Fruit fly (Drosophila melanogaster) Kc167 (cell line): ENCODE results near the gene CG33108.

ENCODE experiments used
- Myc ChIP-seq: fragments of >200 bp; optimal IDR thresholded peaks from 2 replicates; lab custom pipeline; 2017; ENCODE audit warnings: missing external identifiers
- Sin3A ChIP-seq: fragments of >200 bp; optimal IDR thresholded peaks from 2 replicates; lab custom pipeline; 2018; ENCODE audit warnings: missing external identifiers
- h ChIP-seq: fragments of >200 bp; optimal IDR thresholded peaks from 3 replicates; lab custom pipeline; 2018; ENCODE audit warnings: missing external identifiers
- insv ChIP-seq: fragments of >200 bp; optimal IDR thresholded peaks from 3 replicates; lab custom pipeline; 2018; ENCODE audit warnings: missing external identifiers
- psq ChIP-seq: fragments of >200 bp; optimal IDR thresholded peaks from 2 replicates; lab custom pipeline; 2017; ENCODE audit warnings: missing external identifiers
- ttk ChIP-seq: sonication (Bioruptor generic); optimal IDR thresholded peaks from 2 replicates; lab custom pipeline; 2017; ENCODE audit warnings: missing external identifiers

Gene CG33108

DNA sequence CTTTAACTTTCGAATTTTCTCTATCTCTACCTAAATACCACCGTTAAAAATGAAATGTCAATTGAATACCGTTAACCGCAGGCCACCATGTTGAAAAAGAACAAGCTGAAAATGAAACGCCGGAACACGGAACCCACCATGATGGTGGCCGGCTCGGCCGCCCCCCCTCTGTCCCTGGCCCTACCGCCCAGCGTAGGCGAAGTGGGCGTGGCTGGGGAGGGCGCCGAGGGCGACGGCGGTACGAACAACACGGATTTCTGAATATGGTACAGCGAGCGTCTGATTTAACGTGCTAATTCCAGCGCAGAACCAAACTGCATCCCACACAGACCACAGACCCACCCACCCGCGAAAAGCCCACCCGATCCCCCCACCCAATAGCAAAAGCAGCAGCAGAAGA, 13.8 kb upstream of the CG33108 start:
- TF ChIP-seq Sin3A (no peak), ttk (lab: Kevin White, UChicago) (no peak), psq (lab: Kevin White, UChicago) (no peak), Myc (lab: Kevin White, UChicago) (no peak), insv (lab: Kevin White, UChicago) (no peak), h (no peak)

dm6 chr3R:23986479-23986930, 9.0 kb upstream of the CG33108 start, which contains the start of the genes CG13603 and CG5902:
TSS of gene CG13603 (minus strand) at chr3R:23986569.
TSS of gene CG5902 (plus strand) at chr3R:23986642.
- TF ChIP-seq insv (lab: Kevin White, UChicago) (no peak), ttk (lab: Kevin White, UChicago) (no peak), psq (lab: Kevin White, UChicago) (no peak), Myc (lab: Kevin White, UChicago) (no peak), Sin3A (no peak), h (no peak)

DNA sequence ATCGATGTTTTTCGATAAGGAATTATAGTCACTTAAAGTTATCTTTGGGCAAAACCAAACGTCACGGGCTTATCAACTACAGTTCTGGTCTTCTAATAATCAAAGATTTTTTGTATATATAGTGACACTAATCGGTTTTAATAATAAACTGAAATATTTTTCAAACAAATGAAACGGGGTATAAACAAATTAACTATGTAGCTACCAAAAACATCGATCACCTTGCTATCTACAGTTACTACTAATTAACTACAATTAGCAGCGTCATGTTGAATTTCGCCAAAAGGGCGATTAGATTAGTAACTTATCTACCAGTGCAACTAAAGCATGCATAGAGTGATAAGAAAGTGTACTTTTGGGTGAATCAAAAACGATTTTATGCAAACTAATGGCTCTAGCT, 4.1 kb upstream of the CG33108 start:
- no peak for TF ChIP-seq Myc (lab: Kevin White, UChicago)
- no peak for TF ChIP-seq insv (lab: Kevin White, UChicago)
- TF ChIP-seq Sin3A, result no peak
- no peak for TF ChIP-seq ttk (lab: Kevin White, UChicago)
- TF ChIP-seq psq (lab: Kevin White, UChicago), result no peak
- no peak for TF ChIP-seq h

DNA sequence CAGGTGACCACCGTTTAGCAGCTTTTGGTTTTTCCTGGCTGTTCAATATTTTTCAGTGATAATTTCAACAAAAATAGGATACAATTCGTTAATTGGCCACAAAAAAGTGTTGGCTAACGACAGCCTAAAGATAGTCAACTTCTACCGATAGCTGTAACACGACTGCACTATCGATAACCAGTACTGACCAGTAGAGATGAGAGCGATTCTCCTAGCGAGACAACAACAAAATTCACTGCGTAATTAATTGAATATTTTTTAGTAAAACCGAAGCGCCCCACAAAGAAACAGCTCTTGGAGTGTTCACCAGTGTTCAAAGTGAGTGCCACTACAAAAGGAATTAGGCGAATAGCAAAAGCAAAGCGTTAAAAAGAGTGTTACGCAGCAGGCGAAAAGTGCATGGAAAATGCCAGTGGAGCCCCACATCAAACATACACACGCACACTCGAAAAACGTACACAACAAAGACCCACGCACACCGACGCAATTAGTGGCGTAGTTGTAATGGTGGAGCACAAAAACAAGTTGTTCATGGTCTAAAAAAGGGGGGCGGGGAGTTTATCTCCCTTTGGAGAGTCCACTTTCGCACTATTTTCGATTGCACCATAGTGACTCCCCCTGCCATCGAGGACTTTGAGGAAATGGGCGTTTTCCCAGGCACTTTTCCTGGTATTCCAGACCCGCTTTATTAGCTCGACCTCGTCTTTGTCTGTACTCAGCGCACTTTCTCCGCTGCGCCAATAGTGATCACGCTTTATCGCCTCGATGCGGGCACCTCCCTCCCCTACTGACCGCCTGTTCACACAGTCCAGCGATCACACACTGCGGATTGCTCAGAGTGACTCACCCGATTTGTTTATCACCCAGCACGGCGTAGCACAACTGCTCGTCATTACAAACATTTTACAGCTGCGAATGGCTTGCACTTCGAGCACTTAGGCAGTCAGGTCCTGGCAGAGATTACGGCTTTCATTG, 2.3 kb upstream of the CG33108 start, which contains the start of the genes Epp and Rab7:
Gene Epp, minus strand, starts transcription at position 94 of the 975 bp plus-strand sequence.
Gene Rab7, plus strand, starts transcription at position 186 of the 975 bp plus-strand sequence.
- TF ChIP-seq Myc (lab: Kevin White, UChicago) (no peak), h (no peak), psq (lab: Kevin White, UChicago) (no peak), Sin3A (no peak), insv (lab: Kevin White, UChicago) (no peak), ttk (lab: Kevin White, UChicago) (no peak)

dm6 chr3R:23994578-23994977, 881 bp upstream of the CG33108 start:
- TF ChIP-seq Myc (lab: Kevin White, UChicago), result no peak
- no peak for TF ChIP-seq h
- no peak for TF ChIP-seq Sin3A
- TF ChIP-seq ttk (lab: Kevin White, UChicago), result no peak
- no peak for TF ChIP-seq psq (lab: Kevin White, UChicago)

DNA sequence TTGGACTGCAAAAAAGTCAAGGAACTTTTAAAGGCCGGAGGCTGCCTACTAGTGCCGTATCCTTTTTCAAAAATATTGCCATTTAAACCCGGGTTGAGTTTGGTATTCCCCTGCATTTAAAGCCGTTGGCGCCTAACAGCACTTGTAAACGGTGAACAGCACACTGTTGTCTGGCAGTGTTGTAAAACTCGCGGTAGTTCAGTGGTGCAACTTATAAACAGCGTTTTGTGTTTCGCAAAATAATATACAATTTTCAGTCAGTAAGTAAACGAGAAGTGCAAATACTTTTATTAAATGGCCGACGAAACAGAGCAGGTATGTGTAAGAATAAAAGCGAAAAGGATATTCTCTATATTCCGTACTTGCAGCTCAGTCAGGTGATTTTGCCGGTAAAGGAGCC, 765 bp downstream of the CG33108 start, which contains the start of gene LSm3:
Gene LSm3, plus strand, starts transcription at position 39 of the 400 bp plus-strand sequence.
- TF ChIP-seq Sin3A (no peak), insv (lab: Kevin White, UChicago) (no peak), Myc (lab: Kevin White, UChicago) (no peak), h (no peak), psq (lab: Kevin White, UChicago) (no peak), ttk (lab: Kevin White, UChicago) (no peak)

DNA sequence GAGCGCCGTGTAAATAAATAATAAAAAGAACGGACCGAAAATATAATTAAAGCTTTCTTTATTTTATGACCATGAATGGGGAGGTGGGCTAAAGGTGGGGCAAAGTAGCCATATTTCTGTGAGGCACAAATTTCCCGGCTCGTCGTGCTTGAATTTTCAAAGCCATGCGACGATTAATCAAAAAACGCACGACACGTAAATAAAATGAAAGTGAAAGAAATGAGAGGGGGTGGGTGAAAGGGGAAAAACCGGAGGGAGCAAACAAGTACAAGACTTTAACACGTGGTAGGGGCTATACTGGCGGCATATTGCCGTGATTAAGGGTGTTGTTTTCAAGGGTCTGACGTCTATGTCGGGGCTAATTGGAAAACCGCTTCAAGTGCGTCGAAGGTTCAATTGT, 5.7 kb downstream of the CG33108 start:
- TF ChIP-seq Sin3A (no peak), ttk (lab: Kevin White, UChicago) (no peak), h (no peak), insv (lab: Kevin White, UChicago) (no peak), Myc (lab: Kevin White, UChicago) (no peak), psq (lab: Kevin White, UChicago) (no peak)

- TF ChIP-seq psq (lab: Kevin White, UChicago) (no peak), ttk (lab: Kevin White, UChicago) (no peak), h (no peak), insv (lab: Kevin White, UChicago) (no peak), Sin3A (no peak), Myc (lab: Kevin White, UChicago) (no peak)
Observed at dm6 chr3R:24003948-24004347, 8.5 kb downstream of the CG33108 start.

DNA sequence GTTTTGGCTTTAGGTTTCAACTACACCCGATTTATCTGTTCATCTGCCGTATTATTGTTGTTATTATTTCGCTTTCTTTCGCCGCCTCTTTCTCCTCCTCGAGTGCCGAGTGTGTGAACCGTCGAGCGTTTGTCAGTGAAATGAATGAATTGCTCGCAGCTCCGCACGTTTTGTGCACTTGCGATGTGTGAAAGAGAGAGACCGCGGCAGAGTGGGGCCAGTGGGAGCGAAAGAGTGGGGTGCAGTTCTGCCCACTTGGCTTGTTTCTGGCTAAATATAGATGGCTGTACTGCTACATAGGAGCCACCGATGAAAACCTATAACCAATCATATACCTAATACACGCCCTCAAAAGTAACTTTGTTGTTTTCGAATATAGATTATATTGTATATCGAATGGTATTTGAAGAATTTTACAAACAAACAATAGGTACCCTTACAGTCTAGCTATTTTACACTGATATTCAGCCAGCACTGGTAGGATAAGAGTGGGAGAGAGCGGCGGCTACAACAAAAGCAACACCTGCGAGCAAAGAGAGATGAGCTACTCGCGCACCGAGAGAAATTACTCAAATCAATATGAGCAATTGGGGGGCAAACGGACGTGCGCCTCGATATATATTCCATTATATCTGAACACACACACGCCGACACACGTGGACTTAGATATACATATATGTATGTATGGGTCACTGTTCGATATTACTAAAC, 11.1 kb downstream of the CG33108 start:
- no peak for TF ChIP-seq Myc (lab: Kevin White, UChicago)
- no peak for TF ChIP-seq ttk (lab: Kevin White, UChicago)
- TF ChIP-seq insv (lab: Kevin White, UChicago), result no peak
- TF ChIP-seq psq (lab: Kevin White, UChicago), result no peak
- TF ChIP-seq Sin3A, result no peak
- TF ChIP-seq h, result no peak

DNA sequence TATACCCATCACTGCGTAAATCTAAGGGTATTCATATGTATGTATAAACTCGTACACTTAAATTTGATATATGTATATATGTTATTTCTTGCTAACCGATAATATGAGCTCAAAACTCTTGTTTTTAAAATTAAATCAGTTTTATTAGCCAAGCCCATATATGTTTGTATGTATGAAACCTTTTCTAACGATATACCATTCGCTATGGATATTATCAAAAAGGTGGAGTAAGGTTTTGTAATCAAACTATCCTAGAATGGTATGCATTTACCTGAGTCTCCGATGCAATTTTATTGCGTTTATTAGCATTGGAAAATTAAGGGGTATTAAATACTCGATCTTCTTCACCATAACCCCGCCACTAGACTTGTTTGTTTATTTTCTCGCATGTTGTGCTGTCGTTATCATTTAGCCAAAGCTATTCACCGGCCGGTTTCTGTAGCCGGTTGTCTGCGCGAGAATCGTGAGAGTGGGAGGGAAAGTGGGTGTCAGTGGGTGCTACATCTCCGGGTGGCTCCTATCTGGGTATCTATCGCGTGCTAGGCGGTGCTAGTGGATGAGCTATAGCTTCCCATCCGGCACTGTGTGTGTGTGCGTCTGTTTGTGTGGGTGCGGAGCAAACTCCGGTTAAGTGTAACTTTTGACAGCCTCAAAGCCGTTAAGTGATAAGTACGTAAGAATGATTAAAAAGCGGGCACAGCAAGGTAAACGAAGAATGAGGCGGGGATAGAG, 12.5 kb downstream of the CG33108 start:
- no peak for TF ChIP-seq ttk (lab: Kevin White, UChicago)
- no peak for TF ChIP-seq Myc (lab: Kevin White, UChicago)
- no peak for TF ChIP-seq psq (lab: Kevin White, UChicago)
- TF ChIP-seq insv (lab: Kevin White, UChicago), result no peak
- no peak for TF ChIP-seq h
- no peak for TF ChIP-seq Sin3A

DNA sequence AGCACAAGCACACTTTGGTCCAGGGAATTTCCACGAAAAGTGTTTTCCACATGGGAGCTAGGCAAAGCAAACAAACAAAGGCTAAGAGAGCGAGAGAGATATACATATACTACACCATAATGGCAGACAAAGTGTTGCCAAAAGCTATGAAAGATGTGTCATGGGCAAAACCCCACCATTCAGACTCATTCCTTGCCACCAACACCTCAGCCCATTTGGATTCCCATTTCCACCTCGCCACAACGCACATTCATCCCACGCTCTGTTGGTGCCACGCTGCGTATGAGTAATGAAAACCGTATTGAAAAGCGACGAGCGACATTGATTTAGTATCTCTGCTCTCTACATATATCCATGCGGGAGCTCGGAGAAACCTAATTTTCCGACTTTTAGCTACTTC, 13.4 kb downstream of the CG33108 start:
- TF ChIP-seq Myc (lab: Kevin White, UChicago) (no peak), Sin3A (no peak)
